Worm (Caenorhabditis elegans) whole organism, L4 larva: ENCODE measurements around the gene C33B4.5.

Experiments
- ZK546.5 ChIP-seq, 2 experiments: sonication (generic microtip); optimal IDR thresholded peaks; 2 replicates each; lab custom pipeline; 2017; ENCODE audit warnings: missing biosample characterization in 2 of 2, missing genetic modification characterization in 2 of 2
- aly-2 ChIP-seq: sonication (generic microtip); optimal IDR thresholded peaks from 2 replicates; lab custom pipeline; 2018; ENCODE audit warnings: missing biosample characterization, missing genetic modification characterization
- fos-1 ChIP-seq: fragments of 150-350 bp; optimal IDR thresholded peaks from 2 replicates; lab custom pipeline; 2014; ENCODE audit warnings: missing biosample characterization, missing genetic modification characterization
- hif-1 ChIP-seq, 2 experiments: sonication (generic microtip); optimal IDR thresholded peaks; 2 replicates each; lab custom pipeline; 2016 to 2017; ENCODE audit warnings: missing compliant biosample characterization in 2 of 2, missing genetic modification characterization in 2 of 2, missing genetic modification reagents in 2 of 2, missing genotype in 2 of 2, mild to moderate bottlenecking in 1 of 2
- lin-13 ChIP-seq: fragments of 150-350 bp; optimal IDR thresholded peaks from 2 replicates; lab custom pipeline; 2014; ENCODE audit warnings: missing biosample characterization, missing genetic modification reagents, missing genetic modification characterization
- lsy-2 ChIP-seq, 2 experiments: fragments of 150-350 bp in 1 of 2; sonication (generic microtip) in 1 of 2; optimal IDR thresholded peaks; 2 replicates each; lab custom pipeline; 2014 to 2017; ENCODE audit warnings: missing biosample characterization in 2 of 2, missing genetic modification characterization in 2 of 2
- mep-1 ChIP-seq: fragments of 150-350 bp; sonication (generic microtip); optimal IDR thresholded peaks from 3 replicates; lab custom pipeline; 2014; ENCODE audit warnings: missing biosample characterization, missing genetic modification characterization
- nhr-111 ChIP-seq: fragments of 200-800 bp; sonication (Bioruptor generic); optimal IDR thresholded peaks from 2 replicates; lab custom pipeline; 2018; ENCODE audit warnings: mild to moderate bottlenecking, missing genetic modification characterization, missing compliant biosample characterization
- nhr-76 ChIP-seq: fragments of 150-350 bp; optimal IDR thresholded peaks from 2 replicates; lab custom pipeline; 2014; ENCODE audit warnings: missing biosample characterization, missing genetic modification characterization
- nhr-77 ChIP-seq: fragments of 150-350 bp; optimal IDR thresholded peaks from 2 replicates; lab custom pipeline; 2014; ENCODE audit warnings: missing biosample characterization, missing genetic modification characterization
- pha-4 ChIP-seq, 2 experiments: fragments of 150-350 bp in 1 of 2; fragments of 200-800 bp in 1 of 2; sonication (Bioruptor generic) in 1 of 2; IDR thresholded peaks in 1 of 2; optimal IDR thresholded peaks in 1 of 2; 2 replicates each; pipeline versions ENCODE4 v1.3.6 to Lab custom; 2014 to 2022; ENCODE audit warnings: missing genetic modification characterization in 2 of 2, missing genetic modification reagents in 2 of 2, missing biosample characterization in 1 of 2, missing compliant biosample characterization in 1 of 2
- pqm-1 ChIP-seq: sonication (generic microtip); optimal IDR thresholded peaks from 2 replicates; lab custom pipeline; 2017; ENCODE audit warnings: missing biosample characterization, missing genetic modification characterization
- unc-130 ChIP-seq: sonication (generic microtip); optimal IDR thresholded peaks from 2 replicates; lab custom pipeline; 2016; ENCODE audit warnings: missing genetic modification reagents, missing genetic modification characterization, missing compliant biosample characterization
- zip-11 ChIP-seq: fragments of 200-800 bp; sonication (Bioruptor generic); IDR thresholded peaks from 2 replicates; pipeline ENCODE4 v1.3.6; 2022; ENCODE audit warnings: missing genetic modification characterization, missing compliant biosample characterization

- no peak for TF ChIP-seq lsy-2 (tag; optimal IDR thresholded peaks at IDR 0.05; lab: Kevin White, UChicago)
- no peak for TF ChIP-seq nhr-77
- TF ChIP-seq pha-4 (GFP tag; IDR thresholded peaks at IDR 0.05; lab: Robert Waterston, UW) = no peak
- no peak for TF ChIP-seq pha-4 (tag; optimal IDR thresholded peaks at IDR 0.05; lab: Kevin White, UChicago)
- TF ChIP-seq nhr-111 (GFP tag; lab: Kevin White, UChicago) = no peak
- TF ChIP-seq ZK546.5 (tag; optimal IDR thresholded peaks at IDR 0.05; lab: Kevin White, UChicago) = no peak
- no peak for TF ChIP-seq mep-1
- TF ChIP-seq fos-1 = no peak
- no peak for TF ChIP-seq hif-1 (tag; optimal IDR thresholded peaks at IDR 0.05; lab: Kevin White, UChicago)
- TF ChIP-seq zip-11 (GFP tag; lab: Robert Waterston, UW) = no peak
- no peak for TF ChIP-seq nhr-76
- TF ChIP-seq pqm-1 (tag; lab: Kevin White, UChicago) = no peak
- TF ChIP-seq lin-13 (GFP tag; lab: Kevin White, UChicago) = no peak
- no peak for TF ChIP-seq unc-130
- no peak for TF ChIP-seq aly-2 (tag; lab: Kevin White, UChicago)
These were observed 9.3 kb downstream of the C33B4.5 start for ce11 chrII:11392390-11392789.
